Worm (Caenorhabditis elegans) whole organism, L1 larva: ENCODE results near the gene K08D10.11.
A peak's percentile ranks its signal among the peaks of the same experiment; 100 is the strongest.
"Not testable (repeated sequence)": the region's sequence is repeated elsewhere in the genome, so short reads cannot be mapped to it uniquely, and the experiment has no call there.

Source experiments
- F16B12.6 ChIP-seq: fragments of 150-350 bp; optimal IDR thresholded peaks from 2 replicates; lab custom pipeline; 2014; ENCODE audit warnings: missing biosample characterization, missing genetic modification characterization
- ceh-88 ChIP-seq: fragments of 200-800 bp; sonication (Bioruptor generic); IDR thresholded peaks from 2 replicates; pipeline ENCODE4 v1.3.6; 2022; ENCODE audit warnings: missing genetic modification characterization, missing compliant biosample characterization
- ces-1 ChIP-seq: fragments of 150-350 bp; optimal IDR thresholded peaks from 2 replicates; lab custom pipeline; 2014; ENCODE audit warnings: missing biosample characterization, missing genetic modification reagents, missing genetic modification characterization
- dpl-1 ChIP-seq, 3 experiments: fragments of 150-350 bp in 2 of 3; sonication (generic microtip) in 1 of 3; optimal IDR thresholded peaks; 2 replicates each; lab custom pipeline; 2014 to 2017; ENCODE audit warnings: missing biosample characterization in 3 of 3, missing genetic modification characterization in 3 of 3, missing genetic modification reagents in 3 of 3
- dsc-1 ChIP-seq: sonication (generic microtip); optimal IDR thresholded peaks from 2 replicates; lab custom pipeline; 2016; ENCODE audit warnings: mild to moderate bottlenecking, missing genetic modification characterization, missing compliant biosample characterization
- efl-1 ChIP-seq, 4 experiments: fragments of 150-350 bp; optimal IDR thresholded peaks in 3 of 4; peaks in 1 of 4; 1 replicate in 1 of 4; 2 replicates in 3 of 4; lab custom pipeline; 2014; ENCODE audit warnings: missing biosample characterization in 2 of 4, missing genetic modification characterization in 2 of 4, missing genetic modification reagents in 2 of 4
- egl-13 ChIP-seq: sonication (generic microtip); optimal IDR thresholded peaks from 2 replicates; lab custom pipeline; 2016; ENCODE audit warnings: missing genotype, missing genetic modification reagents, missing genetic modification characterization, missing compliant biosample characterization
- elt-2 ChIP-seq: sonication (generic microtip); optimal IDR thresholded peaks from 2 replicates; lab custom pipeline; 2016; ENCODE audit warnings: missing genetic modification characterization, mild to moderate bottlenecking, inconsistent platforms, missing compliant biosample characterization, missing genetic modification reagents
- fkh-8 ChIP-seq: sonication (generic microtip); optimal IDR thresholded peaks from 2 replicates; lab custom pipeline; 2016; ENCODE audit warnings: mild to moderate bottlenecking, missing genetic modification characterization, missing compliant biosample characterization
- grh-1 ChIP-seq: fragments of 200-800 bp; sonication (Bioruptor generic); IDR thresholded peaks from 2 replicates; pipeline ENCODE4 v1.3.6; 2022; ENCODE audit warnings: missing genetic modification reagents, missing genetic modification characterization, missing compliant biosample characterization
- isw-1 ChIP-seq: fragments of 200-800 bp; sonication (Bioruptor generic); IDR thresholded peaks from 2 replicates; pipeline ENCODE4 v1.3.6; 2022; ENCODE audit warnings: missing genetic modification characterization, missing compliant biosample characterization
- lin-14 ChIP-seq: fragments of 200-800 bp; sonication (Bioruptor generic); optimal IDR thresholded peaks from 2 replicates; lab custom pipeline; 2018; ENCODE audit warnings: mild to moderate bottlenecking, missing genetic modification characterization, moderate library complexity, missing compliant biosample characterization
- lin-15B ChIP-seq: fragments of 150-350 bp; sonication (generic microtip); optimal IDR thresholded peaks from 3 replicates; lab custom pipeline; 2014; ENCODE audit warnings: missing biosample characterization, missing genetic modification characterization
- lin-35 ChIP-seq, 2 experiments: fragments of 150-350 bp; optimal IDR thresholded peaks; 2 replicates each; lab custom pipeline; 2014; ENCODE audit warnings: missing biosample characterization in 2 of 2, missing genetic modification characterization in 2 of 2, missing genetic modification reagents in 2 of 2
- lsy-2 ChIP-seq, 2 experiments: fragments of 150-350 bp; optimal IDR thresholded peaks; 2 replicates each; lab custom pipeline; 2014; ENCODE audit warnings: missing biosample characterization in 2 of 2, missing genetic modification characterization in 2 of 2
- mab-9 ChIP-seq: fragments of 200-800 bp; sonication (Bioruptor generic); IDR thresholded peaks from 2 replicates; pipeline ENCODE4 v1.3.6; 2022; ENCODE audit warnings: missing genetic modification reagents, missing genetic modification characterization, missing compliant biosample characterization
- mef-2 ChIP-seq: fragments of 150-350 bp; optimal IDR thresholded peaks from 2 replicates; lab custom pipeline; 2014; ENCODE audit warnings: missing biosample characterization, missing genetic modification characterization
- nhr-19 ChIP-seq: fragments of 200-800 bp; sonication (Bioruptor generic); conservative IDR thresholded peaks from 2 replicates; pipeline ENCODE4 v1.3.6; 2022; ENCODE audit warnings: missing genetic modification characterization, missing compliant biosample characterization
- nhr-20 ChIP-seq: sonication (generic microtip); optimal IDR thresholded peaks from 2 replicates; lab custom pipeline; 2016; ENCODE audit warnings: mild to moderate bottlenecking, missing genetic modification characterization, missing compliant biosample characterization
- nhr-47 ChIP-seq: sonication (generic microtip); optimal IDR thresholded peaks from 2 replicates; lab custom pipeline; 2016; ENCODE audit warnings: mild to moderate bottlenecking, missing genetic modification characterization, moderate library complexity, missing compliant biosample characterization
- nhr-71 ChIP-seq: sonication (generic microtip); optimal IDR thresholded peaks from 2 replicates; lab custom pipeline; 2016; ENCODE audit warnings: mild to moderate bottlenecking, missing genetic modification characterization, moderate library complexity, missing compliant biosample characterization
- nhr-85 ChIP-seq: sonication (generic microtip); peaks from one replicate; lab custom pipeline; 2016; ENCODE audit warnings: missing genetic modification characterization, inconsistent platforms, missing compliant biosample characterization
- nhr-90 ChIP-seq: sonication (generic microtip); optimal IDR thresholded peaks from 2 replicates; lab custom pipeline; 2016; ENCODE audit warnings: mild to moderate bottlenecking, missing genetic modification characterization, missing compliant biosample characterization; ENCODE audit not compliant: poor library complexity
- rnt-1 ChIP-seq: sonication (generic microtip); optimal IDR thresholded peaks from 2 replicates; lab custom pipeline; 2016; ENCODE audit warnings: mild to moderate bottlenecking, missing genetic modification characterization, moderate library complexity, missing compliant biosample characterization
- snu-23 ChIP-seq: sonication (generic microtip); optimal IDR thresholded peaks from 2 replicates; lab custom pipeline; 2016; ENCODE audit warnings: missing genetic modification characterization, missing compliant biosample characterization
- sptf-1 ChIP-seq: fragments of 150-350 bp; optimal IDR thresholded peaks from 2 replicates; lab custom pipeline; 2014; ENCODE audit warnings: missing biosample characterization, missing genetic modification characterization
- swsn-7 ChIP-seq: sonication (generic microtip); optimal IDR thresholded peaks from 2 replicates; lab custom pipeline; 2016; ENCODE audit warnings: missing genetic modification characterization, missing compliant biosample characterization
- tbx-2 ChIP-seq: sonication (generic microtip); optimal IDR thresholded peaks from 2 replicates; lab custom pipeline; 2016; ENCODE audit warnings: missing genetic modification characterization, missing compliant biosample characterization
- unc-86 ChIP-seq: sonication (generic microtip); optimal IDR thresholded peaks from 2 replicates; lab custom pipeline; 2016; ENCODE audit warnings: missing genetic modification characterization, missing compliant biosample characterization
- unc-98 ChIP-seq: fragments of 200-800 bp; sonication (Bioruptor generic); IDR thresholded peaks from 2 replicates; pipeline ENCODE4 v1.3.6; 2022; ENCODE audit warnings: missing genetic modification characterization, missing compliant biosample characterization
- vab-15 ChIP-seq: sonication (generic microtip); optimal IDR thresholded peaks from 2 replicates; lab custom pipeline; 2017; ENCODE audit warnings: missing genotype, mild to moderate bottlenecking, missing genetic modification characterization, missing compliant biosample characterization
- xbp-1 ChIP-seq: sonication (generic microtip); optimal IDR thresholded peaks from 2 replicates; lab custom pipeline; 2016; ENCODE audit warnings: missing genetic modification characterization, missing compliant biosample characterization

Gene K08D10.11

ce11 chrIV:4196729-4197128, 10.7 kb upstream of the K08D10.11 start, which contains the start of gene K06B9.6:
K06B9.6 (minus strand) TSS chrIV:4196829.
- not testable (repeated sequence) for TF ChIP-seq ces-1; fkh-8; isw-1 (GFP tag; lab: Robert Waterston, UW)

ce11 chrIV:4184767-4185166, 1.2 kb downstream of the K08D10.11 start:
- TF ChIP-seq rnt-1 (peak; percentile 62), fkh-8 (peak; percentile 16), swsn-7 (tag; lab: Kevin White, UChicago) (peak; percentile 40), ceh-88 (GFP tag; lab: Robert Waterston, UW) (peak; percentile 97), nhr-20 (tag; lab: Kevin White, UChicago) (peak; percentile 40), nhr-47 (tag; lab: Kevin White, UChicago) (peak; percentile 74), efl-1 (optimal IDR thresholded peaks at IDR 0.05; lab: Kevin White, UChicago) (peak; percentile 47 to 71), efl-1 (GFP tag; optimal IDR thresholded peaks at IDR 0.05 in 1 of 2; lab: Kevin White, UChicago) (peak; percentile 74 to 97), egl-13 (peak; percentile 31), unc-98 (GFP tag; lab: Robert Waterston, UW) (peak; percentile 87), tbx-2 (tag; lab: Kevin White, UChicago) (peak; percentile 44), mab-9 (peak; percentile 92), lin-14 (GFP tag; lab: Kevin White, UChicago) (peak; percentile 45), lin-35 (GFP tag; optimal IDR thresholded peaks at IDR 0.05; lab: Kevin White, UChicago) (peak; percentile 58 to 71), lin-15B (tag; lab: Kevin White, UChicago) (peak; percentile 27), xbp-1 (tag; lab: Kevin White, UChicago) (peak; percentile 42), nhr-71 (tag; lab: Kevin White, UChicago) (peak; percentile 74), isw-1 (GFP tag; lab: Robert Waterston, UW) (peak; percentile 98), unc-86 (peak; percentile 22), dsc-1 (tag; lab: Kevin White, UChicago) (peak; percentile 22), nhr-19 (GFP tag; lab: Robert Waterston, UW) (peak; percentile 98), dpl-1 (GFP tag; optimal IDR thresholded peaks at IDR 0.05; lab: Kevin White, UChicago) (peak; percentile 43 to 71 (median 64)), nhr-90 (tag; lab: Kevin White, UChicago) (peak; percentile 45), F16B12.6 (peak; percentile 46), snu-23 (GFP tag; lab: Kevin White, UChicago) (peak; percentile 47), nhr-85 (tag; lab: Kevin White, UChicago) (peak; percentile 66), lsy-2 (tag; optimal IDR thresholded peaks at IDR 0.05; lab: Kevin White, UChicago) (peak; percentile 64 to 76), grh-1 (GFP tag; lab: Robert Waterston, UW) (peak; percentile 99)
- TF ChIP-seq, all 84 proteins: peak for 27; not testable (repeated sequence) for 57

- TF ChIP-seq efl-1 (optimal IDR thresholded peaks at IDR 0.05; lab: Kevin White, UChicago), result peak in 1 of 2 experiments; percentile 15
- TF ChIP-seq efl-1 (GFP tag; optimal IDR thresholded peaks at IDR 0.05 in 1 of 2; lab: Kevin White, UChicago), result peak in 1 of 2 experiments; percentile 63
- peak in 1 of 2 experiments; percentile 36 for TF ChIP-seq lsy-2 (tag; optimal IDR thresholded peaks at IDR 0.05; lab: Kevin White, UChicago)
- TF ChIP-seq vab-15 (tag; lab: Kevin White, UChicago), result peak; percentile 35
Observed at ce11 chrIV:4180032-4180431, 6.0 kb downstream of the K08D10.11 start.

ce11 chrIV:4178424-4178823, 7.6 kb downstream of the K08D10.11 start, which contains the start of gene tsen-34:
tsen-34 (plus strand) TSS chrIV:4178457.
- TF ChIP-seq mef-2 (tag; lab: Kevin White, UChicago), result no peak
- no peak for TF ChIP-seq unc-98 (GFP tag; lab: Robert Waterston, UW)
- TF ChIP-seq lin-35 (GFP tag; optimal IDR thresholded peaks at IDR 0.05; lab: Kevin White, UChicago), result no peak
- TF ChIP-seq sptf-1 (tag; lab: Kevin White, UChicago), result no peak
- TF ChIP-seq nhr-85 (tag; lab: Kevin White, UChicago), result peak; percentile 76
- no peak for TF ChIP-seq efl-1 (optimal IDR thresholded peaks at IDR 0.05; lab: Kevin White, UChicago)
- peak in 1 of 2 experiments; percentile 91 for TF ChIP-seq efl-1 (GFP tag; optimal IDR thresholded peaks at IDR 0.05 in 1 of 2; lab: Kevin White, UChicago)
- no peak for TF ChIP-seq elt-2 (tag; lab: Kevin White, UChicago)
- no peak for TF ChIP-seq fkh-8
